Fruit fly (Drosophila melanogaster) whole organism, embryonic: Measurements from ENCODE around the gene cic.

Source experiments
- Antp ChIP-seq: fragments of 200-800 bp; sonication (Bioruptor generic); optimal IDR thresholded peaks from 3 replicates; lab custom pipeline; 2016; ENCODE audit warnings: missing biosample characterization, missing genetic modification characterization
- Bteb2 ChIP-seq: fragments of 200-800 bp; sonication (Bioruptor generic); optimal IDR thresholded peaks from 2 replicates; lab custom pipeline; 2016; ENCODE audit warnings: missing biosample characterization, missing genetic modification characterization
- CG1024 ChIP-seq: fragments of 200-800 bp; sonication (Bioruptor generic); IDR thresholded peaks from 2 replicates; pipeline ENCODE4 v1.3.6; 2022; ENCODE audit warnings: missing biosample characterization, missing genetic modification characterization
- CG10565 ChIP-seq: fragments of 200-800 bp; sonication (Bioruptor generic); optimal IDR thresholded peaks from 3 replicates; lab custom pipeline; 2016; ENCODE audit warnings: missing biosample characterization, mild to moderate bottlenecking, missing genetic modification characterization
- CG11696 ChIP-seq: fragments of 200-800 bp; sonication (Bioruptor generic); IDR thresholded peaks from 2 replicates; pipeline ENCODE4 v1.3.6; 2022; ENCODE audit warnings: missing biosample characterization, missing genetic modification characterization
- CG12104 ChIP-seq: fragments of 200-800 bp; sonication (Bioruptor generic); optimal IDR thresholded peaks from 3 replicates; lab custom pipeline; 2016; ENCODE audit warnings: missing biosample characterization, missing genetic modification characterization
- CG13424 ChIP-seq: fragments of 200-800 bp; sonication (Bioruptor generic); optimal IDR thresholded peaks from 2 replicates; lab custom pipeline; 2019; ENCODE audit warnings: missing biosample characterization, mild to moderate bottlenecking, missing genetic modification characterization, moderate library complexity
- CG13894 ChIP-seq: fragments of 200-800 bp; sonication (Bioruptor generic); optimal IDR thresholded peaks from 3 replicates; lab custom pipeline; 2018; ENCODE audit warnings: missing biosample characterization, mild to moderate bottlenecking, missing genetic modification characterization, moderate library complexity
- CG17186 ChIP-seq: fragments of 200-800 bp; sonication (Bioruptor generic); optimal IDR thresholded peaks from 3 replicates; lab custom pipeline; 2017; ENCODE audit warnings: missing biosample characterization, missing genetic modification reagents, missing genetic modification characterization
- CG17829 ChIP-seq: fragments of 200-800 bp; optimal IDR thresholded peaks from 2 replicates; lab custom pipeline; 2019; ENCODE audit warnings: missing biosample characterization, mild to moderate bottlenecking, missing genetic modification characterization, moderate library complexity
- CG17912 ChIP-seq: fragments of 200-800 bp; sonication (Bioruptor generic); optimal IDR thresholded peaks from 2 replicates; lab custom pipeline; 2018; ENCODE audit warnings: missing biosample characterization, mild to moderate bottlenecking, missing genetic modification characterization
- CG2875 ChIP-seq: fragments of 200-800 bp; sonication (Bioruptor generic); optimal IDR thresholded peaks from 2 replicates; lab custom pipeline; 2017; ENCODE audit warnings: missing biosample characterization, mild to moderate bottlenecking, missing genetic modification characterization, missing genetic modification reagents
- CG30020 ChIP-seq: fragments of 200-800 bp; optimal IDR thresholded peaks from 2 replicates; lab custom pipeline; 2019; ENCODE audit warnings: missing biosample characterization, mild to moderate bottlenecking, missing genetic modification characterization, moderate library complexity
- CG30431 ChIP-seq: fragments of 200-800 bp; sonication (Bioruptor generic); optimal IDR thresholded peaks from 2 replicates; lab custom pipeline; 2017; ENCODE audit warnings: missing biosample characterization, missing genetic modification characterization
- CG31441 ChIP-seq: fragments of 200-800 bp; sonication (Bioruptor generic); IDR thresholded peaks from 2 replicates; pipeline ENCODE4 v1.3.6; 2022; ENCODE audit warnings: missing biosample characterization, missing genetic modification characterization
- CG32767 ChIP-seq: fragments of 200-800 bp; sonication (Bioruptor generic); IDR thresholded peaks from 2 replicates; pipeline ENCODE4 v1.3.6; 2022; ENCODE audit warnings: missing biosample characterization, missing genetic modification characterization
- CG5180 ChIP-seq: fragments of 200-800 bp; sonication (Bioruptor generic); optimal IDR thresholded peaks from 3 replicates; lab custom pipeline; 2017; ENCODE audit warnings: missing biosample characterization, missing genetic modification characterization, mild to moderate bottlenecking, moderate library complexity, missing genetic modification reagents
- CG6272 ChIP-seq: fragments of 200-800 bp; sonication (Bioruptor generic); IDR thresholded peaks from 2 replicates; pipeline ENCODE4 v1.3.6; 2022; ENCODE audit warnings: missing biosample characterization, missing genetic modification characterization
- CG6683 ChIP-seq: fragments of 200-800 bp; sonication (Bioruptor generic); optimal IDR thresholded peaks from 2 replicates; lab custom pipeline; 2017; ENCODE audit warnings: missing biosample characterization, mild to moderate bottlenecking, missing genetic modification characterization, missing genetic modification reagents
- CG6813 ChIP-seq: fragments of 200-800 bp; sonication (Bioruptor generic); optimal IDR thresholded peaks from 2 replicates; lab custom pipeline; 2017; ENCODE audit warnings: missing biosample characterization, missing genetic modification characterization, mild to moderate bottlenecking, moderate library complexity, missing genetic modification reagents
- CG7556 ChIP-seq: fragments of 200-800 bp; sonication (Bioruptor generic); optimal IDR thresholded peaks from 2 replicates; lab custom pipeline; 2017; ENCODE audit warnings: missing biosample characterization, mild to moderate bottlenecking, missing genetic modification characterization
- CG8388 ChIP-seq: fragments of 200-800 bp; sonication (Bioruptor generic); optimal IDR thresholded peaks from 2 replicates; lab custom pipeline; 2019; ENCODE audit warnings: missing biosample characterization, mild to moderate bottlenecking, missing genetic modification characterization, moderate library complexity
- CG9797 ChIP-seq: fragments of 200-800 bp; sonication (Bioruptor generic); optimal IDR thresholded peaks from 3 replicates; lab custom pipeline; 2018; ENCODE audit warnings: missing biosample characterization, mild to moderate bottlenecking, missing genetic modification characterization
- CG9817 ChIP-seq: fragments of 200-800 bp; sonication (Bioruptor generic); optimal IDR thresholded peaks from 2 replicates; lab custom pipeline; 2018; ENCODE audit warnings: missing biosample characterization, mild to moderate bottlenecking, missing genetic modification characterization, moderate library complexity
- Fer1 ChIP-seq: fragments of 200-800 bp; sonication (Bioruptor generic); optimal IDR thresholded peaks from 2 replicates; lab custom pipeline; 2017; ENCODE audit warnings: missing biosample characterization, mild to moderate bottlenecking, missing genetic modification characterization
- H2.0 ChIP-seq: fragments of 200-800 bp; sonication (Bioruptor generic); IDR thresholded peaks from 2 replicates; pipeline ENCODE4 v1.3.6; 2022; ENCODE audit warnings: missing biosample characterization, missing genetic modification characterization
- Med ChIP-seq: fragments of 200-800 bp; sonication (Bioruptor generic); peaks from one replicate; lab custom pipeline; 2016; ENCODE audit warnings: missing biosample characterization, missing genetic modification characterization, mild to moderate bottlenecking, inconsistent platforms, moderate library complexity
- Scr ChIP-seq: fragments of 200-800 bp; sonication (Bioruptor generic); IDR thresholded peaks from 2 replicates; pipeline ENCODE4 v1.3.6; 2022; ENCODE audit warnings: missing biosample characterization, missing genetic modification characterization; ENCODE audit not compliant: partially characterized antibody
- Ssrp ChIP-seq: fragments of 200-800 bp; sonication (Bioruptor generic); optimal IDR thresholded peaks from 2 replicates; lab custom pipeline; 2018; ENCODE audit warnings: missing biosample characterization, mild to moderate bottlenecking, missing genetic modification characterization, moderate library complexity
- Xrp1 ChIP-seq: fragments of 200-800 bp; sonication (Bioruptor generic); IDR thresholded peaks from 2 replicates; pipeline ENCODE4 v1.3.6; 2022; ENCODE audit warnings: missing biosample characterization, missing genetic modification characterization
- amos ChIP-seq: fragments of 200-800 bp; sonication (Bioruptor generic); IDR thresholded peaks from 2 replicates; pipeline ENCODE4 v1.3.6; 2022; ENCODE audit warnings: missing biosample characterization, missing genetic modification characterization; ENCODE audit not compliant: partially characterized antibody
- aop ChIP-seq: fragments of 200-800 bp; sonication (Bioruptor generic); IDR thresholded peaks from 2 replicates; pipeline ENCODE4 v1.3.6; 2022; ENCODE audit warnings: missing biosample characterization, missing genetic modification characterization
- ase ChIP-seq: fragments of 200-800 bp; sonication (Bioruptor generic); IDR thresholded peaks from 3 replicates; pipeline ENCODE4 v1.3.6; 2022; ENCODE audit warnings: missing biosample characterization, missing genetic modification characterization
- cato ChIP-seq: fragments of 200-800 bp; sonication (Bioruptor generic); optimal IDR thresholded peaks from 2 replicates; lab custom pipeline; 2016; ENCODE audit warnings: missing biosample characterization, missing genetic modification characterization, borderline replicate concordance
- ci ChIP-seq: fragments of 200-800 bp; sonication (Bioruptor generic); IDR thresholded peaks from 3 replicates; pipeline ENCODE4 v1.3.6; 2022; ENCODE audit warnings: missing biosample characterization, missing genetic modification characterization
- ewg ChIP-seq: fragments of 200-800 bp; sonication (Bioruptor generic); optimal IDR thresholded peaks from 3 replicates; lab custom pipeline; 2017; ENCODE audit warnings: mild to moderate bottlenecking, missing biosample characterization, missing genetic modification reagents, missing genetic modification characterization
- exex ChIP-seq: fragments of 200-800 bp; sonication (Bioruptor generic); optimal IDR thresholded peaks from 4 replicates; lab custom pipeline; 2018; ENCODE audit warnings: missing biosample characterization, mild to moderate bottlenecking, missing genetic modification characterization, moderate library complexity
- eyg ChIP-seq: fragments of 200-800 bp; sonication (Bioruptor generic); optimal IDR thresholded peaks from 3 replicates; lab custom pipeline; 2016; ENCODE audit warnings: missing biosample characterization, missing genetic modification characterization
- gfzf ChIP-seq: fragments of 200-800 bp; sonication (Bioruptor generic); optimal IDR thresholded peaks from 2 replicates; lab custom pipeline; 2016; ENCODE audit warnings: missing biosample characterization, mild to moderate bottlenecking, missing genetic modification characterization, moderate library complexity
- gsb ChIP-seq: fragments of 200-800 bp; sonication (Bioruptor generic); IDR thresholded peaks from 2 replicates; pipeline ENCODE4 v1.3.6; 2022; ENCODE audit warnings: missing biosample characterization, missing genetic modification characterization
- ham ChIP-seq: fragments of 200-800 bp; sonication (Bioruptor generic); IDR thresholded peaks from 2 replicates; pipeline ENCODE4 v1.3.6; 2022; ENCODE audit warnings: missing biosample characterization, missing genetic modification characterization
- lov ChIP-seq, 2 experiments: fragments of 200-800 bp in 1 of 2; fragments of >200 bp in 1 of 2; sonication (Bioruptor generic) in 1 of 2; IDR thresholded peaks in 1 of 2; optimal IDR thresholded peaks in 1 of 2; 2 replicates in 1 of 2; 3 replicates in 1 of 2; pipeline versions ENCODE4 v1.3.6 to Lab custom; 2017 to 2022; ENCODE audit warnings: missing biosample characterization in 1 of 2, missing genetic modification characterization in 1 of 2
- luna ChIP-seq: fragments of 200-800 bp; sonication (Bioruptor generic); optimal IDR thresholded peaks from 2 replicates; lab custom pipeline; 2016; ENCODE audit warnings: missing biosample characterization, missing genetic modification characterization
- nau ChIP-seq: fragments of 200-800 bp; sonication (Bioruptor generic); optimal IDR thresholded peaks from 3 replicates; lab custom pipeline; 2017; ENCODE audit warnings: missing biosample characterization, mild to moderate bottlenecking, missing genetic modification characterization, missing genetic modification reagents
- nerfin-1 ChIP-seq: fragments of 200-800 bp; sonication (Bioruptor generic); optimal IDR thresholded peaks from 3 replicates; lab custom pipeline; 2019; ENCODE audit warnings: missing biosample characterization, mild to moderate bottlenecking, missing genetic modification characterization, moderate library complexity
- pfk ChIP-seq: fragments of 200-800 bp; sonication (Bioruptor generic); optimal IDR thresholded peaks from 2 replicates; lab custom pipeline; 2018; ENCODE audit warnings: missing biosample characterization, mild to moderate bottlenecking, missing genetic modification characterization, moderate library complexity
- slbo ChIP-seq: fragments of 200-800 bp; sonication (Bioruptor generic); IDR thresholded peaks from 2 replicates; pipeline ENCODE4 v1.3.6; 2022; ENCODE audit warnings: missing biosample characterization, missing genetic modification characterization
- stc ChIP-seq: fragments of 200-800 bp; sonication (Bioruptor generic); IDR thresholded peaks from 2 replicates; pipeline ENCODE4 v1.3.6; 2022; ENCODE audit warnings: missing biosample characterization, missing genetic modification characterization
- stwl ChIP-seq: fragments of 200-800 bp; sonication (Bioruptor generic); optimal IDR thresholded peaks from 3 replicates; lab custom pipeline; 2018; ENCODE audit warnings: missing biosample characterization, mild to moderate bottlenecking, missing genetic modification characterization, moderate library complexity
- unpg ChIP-seq: fragments of 200-800 bp; sonication (Bioruptor generic); optimal IDR thresholded peaks from 3 replicates; lab custom pipeline; 2018; ENCODE audit warnings: missing biosample characterization, mild to moderate bottlenecking, missing genetic modification characterization, moderate library complexity
- zfh1 ChIP-seq: fragments of 200-800 bp; sonication (Bioruptor generic); IDR thresholded peaks from 3 replicates; pipeline ENCODE4 v1.3.6; 2022; ENCODE audit warnings: missing biosample characterization, missing genetic modification characterization

The cic gene

DNA sequence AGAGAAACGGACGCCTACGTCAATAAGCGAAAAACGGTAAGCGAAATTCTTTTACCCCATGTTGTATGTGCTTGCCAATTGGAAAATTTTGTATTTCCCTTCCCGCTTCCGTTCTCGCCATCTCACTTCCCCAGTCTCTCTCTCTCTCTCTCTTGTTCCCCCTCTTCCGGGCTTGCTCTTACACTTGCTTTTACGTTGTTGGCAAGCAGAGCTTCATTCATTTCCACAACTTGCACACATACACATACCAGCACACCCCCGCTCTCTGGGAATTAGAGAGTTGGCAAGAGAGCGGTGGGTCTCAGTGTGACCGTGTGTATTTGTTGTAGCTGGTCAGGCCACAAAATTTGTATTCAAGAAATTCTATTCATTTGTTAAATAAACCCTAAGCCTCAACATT is 1.2 kb downstream of the cic start (continued):
- TF ChIP-seq unpg (GFP tag; lab: Kevin White, UChicago) (no peak), stc (GFP tag; lab: Robert Waterston, UW) (no peak), CG10565 (no peak), CG30020 (tag; lab: Kevin White, UChicago) (no peak), CG5180 (GFP tag; lab: Kevin White, UChicago) (no peak), gfzf (GFP tag; lab: Kevin White, UChicago) (peak; percentile 32), luna (GFP tag; lab: Kevin White, UChicago) (no peak), ewg (GFP tag; lab: Kevin White, UChicago) (no peak), ham (GFP tag; lab: Robert Waterston, UW) (no peak), amos (GFP tag; lab: Robert Waterston, UW) (no peak), CG32767 (peak; percentile 41; the same call in 1 of the 2 replicates), CG17829 (peak; percentile 1), CG17186 (GFP tag; lab: Kevin White, UChicago) (no peak), ase (GFP tag; lab: Robert Waterston, UW) (no peak), nerfin-1 (tag; lab: Kevin White, UChicago) (peak; percentile 94), CG31441 (GFP tag; lab: Robert Waterston, UW) (no peak), Bteb2 (GFP tag; lab: Kevin White, UChicago) (no peak), ci (GFP tag; lab: Robert Waterston, UW) (peak; percentile 73; the same call in 2 of the 3 replicates), Scr (GFP tag; lab: Robert Waterston, UW) (no peak), CG7556 (GFP tag; lab: Kevin White, UChicago) (no peak), CG12104 (no peak), lov (optimal IDR thresholded peaks at IDR 0.05; lab: Kevin White, UChicago) (no peak), lov (GFP tag; IDR thresholded peaks at IDR 0.05; lab: Robert Waterston, UW) (no peak), CG6813 (GFP tag; lab: Kevin White, UChicago) (no peak), CG9817 (tag; lab: Kevin White, UChicago) (no peak), Ssrp (tag; lab: Kevin White, UChicago) (no peak), aop (GFP tag; lab: Robert Waterston, UW) (peak; percentile 93), CG11696 (no peak), CG17912 (GFP tag; lab: Kevin White, UChicago) (no peak), CG13894 (tag; lab: Kevin White, UChicago) (peak; percentile 3), Xrp1 (GFP tag; lab: Robert Waterston, UW) (no peak), pfk (GFP tag; lab: Kevin White, UChicago) (no peak), CG6683 (no peak), CG6272 (GFP tag; lab: Robert Waterston, UW) (no peak), zfh1 (GFP tag; lab: Robert Waterston, UW) (no peak), exex (no peak), gsb (GFP tag; lab: Robert Waterston, UW) (no peak), cato (no peak), H2.0 (GFP tag; lab: Robert Waterston, UW) (no peak), CG1024 (GFP tag; lab: Robert Waterston, UW) (no peak), CG2875 (GFP tag; lab: Kevin White, UChicago) (no peak), Med (GFP tag; lab: Kevin White, UChicago) (peak; percentile 38), slbo (no peak), Antp (GFP tag; lab: Kevin White, UChicago) (no peak), CG9797 (no peak), stwl (tag; lab: Kevin White, UChicago) (peak; percentile 27), nau (GFP tag; lab: Kevin White, UChicago) (no peak), CG8388 (GFP tag; lab: Kevin White, UChicago) (no peak), CG13424 (tag; lab: Kevin White, UChicago) (no peak), Fer1 (GFP tag; lab: Kevin White, UChicago) (no peak), eyg (GFP tag; lab: Kevin White, UChicago) (no peak), CG30431 (GFP tag; lab: Kevin White, UChicago) (no peak)
